Worm (Caenorhabditis elegans) whole organism, late embryonic: Measurements from ENCODE around the gene clec-256.

ENCODE experiments used
- C08G9.2 ChIP-seq: sonication (generic microtip); optimal IDR thresholded peaks from 2 replicates; lab custom pipeline; 2016; ENCODE audit warnings: mild to moderate bottlenecking, missing genetic modification characterization, moderate library complexity, missing compliant biosample characterization
- C38D4.7 ChIP-seq: fragments of 200-800 bp; sonication (Bioruptor generic); optimal IDR thresholded peaks from 2 replicates; lab custom pipeline; 2018; ENCODE audit warnings: mild to moderate bottlenecking, missing genetic modification characterization, moderate library complexity, missing compliant biosample characterization
- F13H6.1 ChIP-seq: sonication (generic microtip); optimal IDR thresholded peaks from 2 replicates; lab custom pipeline; 2016; ENCODE audit warnings: missing genetic modification characterization, missing compliant biosample characterization
- T23F11.4 ChIP-seq: fragments of 200-800 bp; sonication (Bioruptor generic); optimal IDR thresholded peaks from 2 replicates; lab custom pipeline; 2018; ENCODE audit warnings: mild to moderate bottlenecking, missing genetic modification characterization, missing compliant biosample characterization
- ahr-1 ChIP-seq: sonication (generic microtip); optimal IDR thresholded peaks from 2 replicates; lab custom pipeline; 2016; ENCODE audit warnings: missing genetic modification characterization, missing compliant biosample characterization
- ama-1 ChIP-seq: fragments of 150-350 bp; optimal IDR thresholded peaks from 2 replicates; lab custom pipeline; 2014
- ceh-14 ChIP-seq: sonication (generic microtip); optimal IDR thresholded peaks from 2 replicates; lab custom pipeline; 2016; ENCODE audit warnings: missing genotype, missing genetic modification characterization, missing compliant biosample characterization
- ceh-19 ChIP-seq: fragments of 200-800 bp; sonication (Bioruptor generic); optimal IDR thresholded peaks from 2 replicates; lab custom pipeline; 2018; ENCODE audit warnings: mild to moderate bottlenecking, missing genetic modification characterization, missing compliant biosample characterization
- ceh-2 ChIP-seq: sonication (generic microtip); optimal IDR thresholded peaks from 2 replicates; lab custom pipeline; 2016; ENCODE audit warnings: missing genotype, missing genetic modification characterization, missing compliant biosample characterization
- ceh-22 ChIP-seq: sonication (generic microtip); optimal IDR thresholded peaks from 2 replicates; lab custom pipeline; 2017; ENCODE audit warnings: missing biosample characterization, missing genetic modification characterization
- ceh-24 ChIP-seq: sonication (generic microtip); optimal IDR thresholded peaks from 2 replicates; lab custom pipeline; 2016; ENCODE audit warnings: mild to moderate bottlenecking, missing genetic modification characterization, missing compliant biosample characterization
- ceh-31 ChIP-seq: sonication (generic microtip); optimal IDR thresholded peaks from 2 replicates; lab custom pipeline; 2016; ENCODE audit warnings: missing genetic modification characterization, missing compliant biosample characterization
- ceh-34 ChIP-seq: sonication (generic microtip); optimal IDR thresholded peaks from 2 replicates; lab custom pipeline; 2016; ENCODE audit warnings: mild to moderate bottlenecking, missing genetic modification characterization, missing compliant biosample characterization
- ceh-45 ChIP-seq: fragments of 200-800 bp; sonication (Bioruptor generic); IDR thresholded peaks from 2 replicates; pipeline ENCODE4 v1.3.6; 2022; ENCODE audit warnings: missing genetic modification reagents, missing genetic modification characterization, missing compliant biosample characterization
- ceh-6 ChIP-seq: fragments of 200-800 bp; sonication (Bioruptor generic); optimal IDR thresholded peaks from 2 replicates; lab custom pipeline; 2018; ENCODE audit warnings: mild to moderate bottlenecking, missing genetic modification characterization, missing compliant biosample characterization
- ceh-9 ChIP-seq: sonication (generic microtip); optimal IDR thresholded peaks from 2 replicates; lab custom pipeline; 2016; ENCODE audit warnings: mild to moderate bottlenecking, missing genetic modification characterization, inconsistent platforms, missing compliant biosample characterization
- che-1 ChIP-seq: sonication (generic microtip); optimal IDR thresholded peaks from 2 replicates; lab custom pipeline; 2016; ENCODE audit warnings: mild to moderate bottlenecking, missing genetic modification characterization, missing compliant biosample characterization
- dve-1 ChIP-seq: sonication (generic microtip); optimal IDR thresholded peaks from 2 replicates; lab custom pipeline; 2017; ENCODE audit warnings: antibody characterized with exemption, mild to moderate bottlenecking, missing genetic modification characterization, missing compliant biosample characterization
- elt-4 ChIP-seq: sonication (generic microtip); optimal IDR thresholded peaks from 2 replicates; lab custom pipeline; 2016; ENCODE audit warnings: missing genetic modification characterization, missing compliant biosample characterization
- ets-4 ChIP-seq: sonication (generic microtip); optimal IDR thresholded peaks from 2 replicates; lab custom pipeline; 2016; ENCODE audit warnings: missing genetic modification characterization, missing compliant biosample characterization
- eyg-1 ChIP-seq: sonication (generic microtip); optimal IDR thresholded peaks from 2 replicates; lab custom pipeline; 2016; ENCODE audit warnings: missing genotype, missing genetic modification characterization, missing compliant biosample characterization
- fkh-10 ChIP-seq: fragments of 150-350 bp; optimal IDR thresholded peaks from 2 replicates; lab custom pipeline; 2014; ENCODE audit warnings: missing biosample characterization, missing genetic modification reagents, missing genetic modification characterization
- hlh-15 ChIP-seq: sonication (generic microtip); optimal IDR thresholded peaks from 2 replicates; lab custom pipeline; 2016; ENCODE audit warnings: missing genetic modification characterization, missing compliant biosample characterization
- hlh-30 ChIP-seq: sonication (generic microtip); optimal IDR thresholded peaks from 2 replicates; lab custom pipeline; 2017; ENCODE audit warnings: antibody characterized with exemption, missing genetic modification characterization, missing compliant biosample characterization; ENCODE audit not compliant: insufficient read depth
- hlh-8 ChIP-seq: sonication (generic microtip); optimal IDR thresholded peaks from 2 replicates; lab custom pipeline; 2016; ENCODE audit warnings: missing genotype, missing genetic modification characterization, missing compliant biosample characterization
- lim-6 ChIP-seq: sonication (generic microtip); optimal IDR thresholded peaks from 2 replicates; lab custom pipeline; 2016; ENCODE audit warnings: missing genetic modification characterization, missing compliant biosample characterization
- madf-2 ChIP-seq: sonication (generic microtip); optimal IDR thresholded peaks from 2 replicates; lab custom pipeline; 2017; ENCODE audit warnings: missing genetic modification characterization, missing compliant biosample characterization
- mec-3 ChIP-seq: sonication (generic microtip); optimal IDR thresholded peaks from 2 replicates; lab custom pipeline; 2016; ENCODE audit warnings: borderline replicate concordance, missing genetic modification characterization, missing compliant biosample characterization
- nhr-232 ChIP-seq: sonication (generic microtip); optimal IDR thresholded peaks from 2 replicates; lab custom pipeline; 2016; ENCODE audit warnings: missing genetic modification characterization, missing compliant biosample characterization
- npax-4 ChIP-seq: sonication (generic microtip); optimal IDR thresholded peaks from 2 replicates; lab custom pipeline; 2016; ENCODE audit warnings: missing genetic modification characterization, missing compliant biosample characterization
- odd-2 ChIP-seq: sonication (generic microtip); optimal IDR thresholded peaks from 2 replicates; lab custom pipeline; 2017; ENCODE audit warnings: antibody characterized with exemption, mild to moderate bottlenecking, missing genetic modification characterization, missing compliant biosample characterization
- pax-1 ChIP-seq: fragments of 150-350 bp; optimal IDR thresholded peaks from 2 replicates; lab custom pipeline; 2014; ENCODE audit warnings: missing biosample characterization, missing genetic modification characterization
- pha-4 ChIP-seq: fragments of 150-350 bp; optimal IDR thresholded peaks from 2 replicates; lab custom pipeline; 2018; ENCODE audit warnings: missing biosample characterization, missing genetic modification reagents, missing genetic modification characterization
- ref-2 ChIP-seq: sonication (generic microtip); optimal IDR thresholded peaks from 2 replicates; lab custom pipeline; 2016; ENCODE audit warnings: missing genetic modification characterization, missing compliant biosample characterization
- rnt-1 ChIP-seq: sonication (generic microtip); optimal IDR thresholded peaks from 2 replicates; lab custom pipeline; 2016; ENCODE audit warnings: missing genetic modification characterization, missing compliant biosample characterization
- sdc-2 ChIP-seq: sonication (generic microtip); optimal IDR thresholded peaks from 2 replicates; lab custom pipeline; 2016; ENCODE audit warnings: missing genotype, missing genetic modification characterization, missing compliant biosample characterization
- syd-9 ChIP-seq: sonication (generic microtip); optimal IDR thresholded peaks from 2 replicates; lab custom pipeline; 2016; ENCODE audit warnings: mild to moderate bottlenecking, missing genetic modification characterization, moderate library complexity, missing compliant biosample characterization
- tbx-2 ChIP-seq: sonication (generic microtip); optimal IDR thresholded peaks from 2 replicates; lab custom pipeline; 2016; ENCODE audit warnings: missing genetic modification characterization, missing compliant biosample characterization
- ttx-3 ChIP-seq: sonication (generic microtip); optimal IDR thresholded peaks from 2 replicates; lab custom pipeline; 2016; ENCODE audit warnings: missing genetic modification reagents, missing genetic modification characterization, missing compliant biosample characterization
- unc-42 ChIP-seq: sonication (generic microtip); optimal IDR thresholded peaks from 2 replicates; lab custom pipeline; 2016; ENCODE audit warnings: missing genotype, missing genetic modification characterization, missing compliant biosample characterization
- unc-86 ChIP-seq: sonication (generic microtip); optimal IDR thresholded peaks from 2 replicates; lab custom pipeline; 2016; ENCODE audit warnings: missing genetic modification characterization, missing compliant biosample characterization
- ztf-16 ChIP-seq: sonication (generic microtip); optimal IDR thresholded peaks from 2 replicates; lab custom pipeline; 2017; ENCODE audit warnings: missing genetic modification characterization, missing compliant biosample characterization

Gene clec-256

ce11 chrV:18786694-18787093, 15.2 kb downstream of the clec-256 start, which contains the start of gene Y17D7B.3:
Gene Y17D7B.3, minus strand, starts transcription at chrV:18786794.
- TF ChIP-seq C08G9.2 (tag; lab: Kevin White, UChicago) (no peak), ztf-16 (tag; lab: Kevin White, UChicago) (no peak), elt-4 (no peak), ceh-2 (no peak)

ce11 chrV:18787417-18787918, 16.0 kb downstream of the clec-256 start, which contains the start of gene Y17D7B.2:
Gene Y17D7B.2, plus strand, starts transcription at chrV:18787739.
- no peak for TF ChIP-seq ceh-19
- TF ChIP-seq hlh-30 (tag; lab: Kevin White, UChicago) = no peak
- TF ChIP-seq elt-4 = no peak
- TF ChIP-seq npax-4 (tag; lab: Kevin White, UChicago) = no peak
- no peak for TF ChIP-seq ama-1 (lab: Kevin White, UChicago)
- no peak for TF ChIP-seq odd-2
- no peak for TF ChIP-seq eyg-1 (tag; lab: Kevin White, UChicago)
- TF ChIP-seq pha-4 (tag; lab: Kevin White, UChicago) = no peak
- no peak for TF ChIP-seq syd-9 (tag; lab: Kevin White, UChicago)
- TF ChIP-seq ahr-1 = no peak
- no peak for TF ChIP-seq F13H6.1 (tag; lab: Kevin White, UChicago)
- TF ChIP-seq pax-1 = no peak
- TF ChIP-seq T23F11.4 (GFP tag; lab: Kevin White, UChicago) = no peak
- TF ChIP-seq ztf-16 (tag; lab: Kevin White, UChicago) = no peak
- TF ChIP-seq che-1 (tag; lab: Kevin White, UChicago) = no peak
- TF ChIP-seq ttx-3 (tag; lab: Kevin White, UChicago) = no peak
- no peak for TF ChIP-seq ets-4 (tag; lab: Kevin White, UChicago)
- TF ChIP-seq tbx-2 = no peak
- no peak for TF ChIP-seq ceh-14 (tag; lab: Kevin White, UChicago)

ce11 chrV:18790658-18791057, 19.2 kb downstream of the clec-256 start, which contains the start of gene nhr-231:
Gene nhr-231, plus strand, starts transcription at chrV:18790958.
- no peak for TF ChIP-seq mec-3 (tag; lab: Kevin White, UChicago)
- TF ChIP-seq odd-2 = no peak
- TF ChIP-seq ref-2 (tag; lab: Kevin White, UChicago) = no peak
- TF ChIP-seq ceh-2 = no peak
- TF ChIP-seq ttx-3 (tag; lab: Kevin White, UChicago) = no peak
- no peak for TF ChIP-seq ceh-34 (tag; lab: Kevin White, UChicago)
- TF ChIP-seq F13H6.1 (tag; lab: Kevin White, UChicago) = no peak
- no peak for TF ChIP-seq ahr-1
- no peak for TF ChIP-seq syd-9 (tag; lab: Kevin White, UChicago)
- TF ChIP-seq unc-42 (tag; lab: Kevin White, UChicago) = no peak
- TF ChIP-seq ceh-6 (GFP tag; lab: Kevin White, UChicago) = no peak
- no peak for TF ChIP-seq pax-1
- TF ChIP-seq ceh-45 (GFP tag; lab: Robert Waterston, UW) = no peak
- no peak for TF ChIP-seq ceh-24 (tag; lab: Kevin White, UChicago)
- no peak for TF ChIP-seq hlh-8 (tag; lab: Kevin White, UChicago)
- no peak for TF ChIP-seq tbx-2
- TF ChIP-seq hlh-30 (tag; lab: Kevin White, UChicago) = no peak
- no peak for TF ChIP-seq eyg-1 (tag; lab: Kevin White, UChicago)
- no peak for TF ChIP-seq ets-4 (tag; lab: Kevin White, UChicago)
- TF ChIP-seq fkh-10 (GFP tag; lab: Kevin White, UChicago) = no peak

- no peak for TF ChIP-seq nhr-232
- no peak for TF ChIP-seq hlh-15 (tag; lab: Kevin White, UChicago)
- TF ChIP-seq sdc-2 (tag; lab: Kevin White, UChicago) = no peak
- TF ChIP-seq T23F11.4 (GFP tag; lab: Kevin White, UChicago) = no peak
- no peak for TF ChIP-seq ceh-45 (GFP tag; lab: Robert Waterston, UW)
- TF ChIP-seq ztf-16 (tag; lab: Kevin White, UChicago) = no peak
- TF ChIP-seq elt-4 = no peak
- TF ChIP-seq C38D4.7 = no peak
- no peak for TF ChIP-seq unc-86 (tag; lab: Kevin White, UChicago)
- no peak for TF ChIP-seq ceh-9 (tag; lab: Kevin White, UChicago)
- no peak for TF ChIP-seq ets-4 (tag; lab: Kevin White, UChicago)
- TF ChIP-seq pha-4 (tag; lab: Kevin White, UChicago) = no peak
- no peak for TF ChIP-seq hlh-8 (tag; lab: Kevin White, UChicago)
- TF ChIP-seq ceh-22 = no peak
- no peak for TF ChIP-seq lim-6 (tag; lab: Kevin White, UChicago)
- TF ChIP-seq dve-1 (tag; lab: Kevin White, UChicago) = no peak
- TF ChIP-seq ceh-31 (tag; lab: Kevin White, UChicago) = no peak
- no peak for TF ChIP-seq rnt-1 (tag; lab: Kevin White, UChicago)
- no peak for TF ChIP-seq eyg-1 (tag; lab: Kevin White, UChicago)
- no peak for TF ChIP-seq madf-2 (tag; lab: Kevin White, UChicago)
Observed at ce11 chrV:18800811-18801210, 29.3 kb downstream of the clec-256 start, which contains the start of gene nhr-170. Gene nhr-170, minus strand, starts transcription at chrV:18800826.
